Fruit fly (Drosophila melanogaster): Measurements from ENCODE around the gene CG7606.
A peak's percentile ranks its signal among the peaks of the same experiment; 100 is the strongest.

CG7606 gene

DNA sequence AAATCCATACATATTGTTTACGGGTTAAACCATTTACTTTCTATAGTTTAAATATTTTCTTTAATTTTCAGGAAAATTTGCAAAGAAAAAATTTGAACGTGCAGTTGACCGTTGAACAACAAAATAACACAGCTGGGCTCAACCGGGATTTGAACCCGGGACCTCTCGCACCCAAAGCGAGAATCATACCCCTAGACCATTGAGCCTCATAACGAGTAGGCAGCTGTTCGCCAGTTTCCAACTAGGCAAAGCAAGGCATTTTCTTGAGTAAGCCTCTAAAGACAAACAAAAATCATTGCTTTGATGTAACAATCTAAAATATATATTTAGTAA, 21.6 kb downstream of the CG7606 start (continued):
- TF ChIP-seq CG6854 (GFP tag; optimal IDR thresholded peaks at IDR 0.05), result no peak
- TF ChIP-seq Eip75B (GFP tag; optimal IDR thresholded peaks at IDR 0.05), result no peak
- no peak for TF ChIP-seq cyc (GFP tag; optimal IDR thresholded peaks at IDR 0.05)
- TF ChIP-seq spab (GFP tag; optimal IDR thresholded peaks at IDR 0.05), result peak; percentile 2
- TF ChIP-seq lz (GFP tag; optimal IDR thresholded peaks at IDR 0.05), result no peak
- TF ChIP-seq Eip93F (GFP tag; optimal IDR thresholded peaks at IDR 0.05), result no peak

DNA sequence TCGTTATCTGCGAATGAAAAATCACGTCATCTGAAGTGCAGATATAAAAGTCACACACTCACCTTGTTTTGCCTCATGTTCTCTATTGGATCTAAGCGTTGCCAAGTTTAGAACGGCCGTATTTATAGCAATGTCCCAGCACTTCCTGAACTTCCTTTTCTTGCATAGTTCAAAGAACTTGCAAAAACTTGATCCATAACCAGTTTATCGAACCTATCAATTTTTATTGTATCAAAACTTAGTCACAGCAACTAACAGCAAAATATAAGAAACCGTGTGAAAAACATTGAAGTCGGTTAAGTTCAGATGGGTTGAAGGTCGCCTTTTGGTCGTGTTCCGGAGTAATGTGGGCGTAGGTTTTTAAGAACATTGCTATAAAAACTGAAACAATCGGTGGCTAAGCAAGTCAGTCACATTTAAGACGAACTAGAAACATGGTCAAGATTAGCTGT, 22.4 kb downstream of the CG7606 start, which contains the start of the genes CG14324 and CG14326:
Gene CG14324 (minus strand): TSS at position 101 of the 452 bp plus-strand sequence.
Gene CG14326 (plus strand): TSS at position 402 of the 452 bp plus-strand sequence.
- TF ChIP-seq dsx (GFP tag; optimal IDR thresholded peaks at IDR 0.05; ENCODE audit: poor library complexity, severe bottlenecking) (no peak), lz (GFP tag; optimal IDR thresholded peaks at IDR 0.05) (no peak), salr (GFP tag; optimal IDR thresholded peaks at IDR 0.05) (no peak), acj6 (GFP tag; optimal IDR thresholded peaks at IDR 0.05) (no peak), CG10669 (GFP tag; optimal IDR thresholded peaks at IDR 0.05) (no peak), fd85E (GFP tag; optimal IDR thresholded peaks at IDR 0.05) (no peak), CG8119 (GFP tag; IDR thresholded peaks at IDR 0.05) (no peak), Met (GFP tag; optimal IDR thresholded peaks at IDR 0.05) (no peak), svp (GFP tag) (no peak), Gug (GFP tag; IDR thresholded peaks at IDR 0.05) (no peak), Smox (GFP tag; optimal IDR thresholded peaks at IDR 0.05) (no peak), ss (GFP tag; optimal IDR thresholded peaks at IDR 0.05) (no peak), Sox15 (GFP tag; optimal IDR thresholded peaks at IDR 0.05) (no peak), CG9139 (GFP tag; optimal IDR thresholded peaks at IDR 0.05) (no peak), CG11294 (GFP tag; IDR thresholded peaks at IDR 0.05) (no peak)

DNA sequence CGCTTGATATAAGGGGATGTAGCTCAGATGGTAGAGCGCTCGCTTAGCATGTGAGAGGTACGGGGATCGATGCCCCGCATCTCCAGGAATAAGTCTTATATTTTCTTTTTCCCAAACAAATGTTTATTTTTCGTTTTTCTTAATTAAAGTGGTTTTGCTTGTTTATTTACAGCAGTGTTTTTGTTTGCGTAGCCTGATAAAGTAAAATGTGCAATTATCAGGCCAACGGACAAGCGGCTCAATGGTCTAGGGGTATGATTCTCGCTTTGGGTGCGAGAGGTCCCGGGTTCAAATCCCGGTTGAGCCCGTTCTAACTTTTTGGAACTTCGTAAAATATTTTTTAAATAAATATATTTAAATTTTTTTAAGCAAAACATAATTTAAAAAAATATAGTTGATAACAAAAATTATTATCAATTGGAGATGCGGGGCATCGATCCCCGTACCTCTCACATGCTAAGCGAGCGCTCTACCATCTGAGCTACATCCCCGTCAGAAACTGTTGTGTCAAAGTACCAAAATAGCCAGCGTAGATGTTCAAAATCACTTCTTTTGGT, 23.5 kb downstream of the CG7606 start:
- TF ChIP-seq OdsH (GFP tag; optimal IDR thresholded peaks at IDR 0.05) (no peak), CG9139 (GFP tag; optimal IDR thresholded peaks at IDR 0.05) (peak; percentile 88), Ets21C (GFP tag; optimal IDR thresholded peaks at IDR 0.05) (no peak), Eip78C (GFP tag) (peak; percentile 85), CG32006 (GFP tag; optimal IDR thresholded peaks at IDR 0.05) (peak; percentile 33), CG6808 (GFP tag; optimal IDR thresholded peaks at IDR 0.05) (peak; percentile 77), CG4318 (GFP tag; optimal IDR thresholded peaks at IDR 0.05) (no peak), CG7368 (GFP tag; optimal IDR thresholded peaks at IDR 0.05) (no peak), Blimp-1 (GFP tag; optimal IDR thresholded peaks at IDR 0.05) (no peak), Hr38 (GFP tag; optimal IDR thresholded peaks at IDR 0.05) (no peak), esn (GFP tag; optimal IDR thresholded peaks at IDR 0.05) (peak; percentile 6), CG8319 (GFP tag; optimal IDR thresholded peaks at IDR 0.05) (no peak), CG6854 (GFP tag; optimal IDR thresholded peaks at IDR 0.05) (peak; percentile 73), dsx (GFP tag; optimal IDR thresholded peaks at IDR 0.05; ENCODE audit: poor library complexity, severe bottlenecking) (peak; percentile 79), Eip93F (GFP tag; optimal IDR thresholded peaks at IDR 0.05) (no peak), svp (GFP tag) (peak; percentile 88), CG15336 (GFP tag; IDR thresholded peaks at IDR 0.05) (peak; percentile 51), CG16779 (tag; optimal IDR thresholded peaks at IDR 0.05) (peak; percentile 80), Eip75B (GFP tag; optimal IDR thresholded peaks at IDR 0.05) (peak; percentile 10), vri (GFP tag; optimal IDR thresholded peaks at IDR 0.05) (peak; percentile 42), cyc (GFP tag; optimal IDR thresholded peaks at IDR 0.05) (no peak), CG11762 (GFP tag; optimal IDR thresholded peaks at IDR 0.05; ENCODE audit: insufficient read depth) (peak; percentile 32), ss (GFP tag; optimal IDR thresholded peaks at IDR 0.05) (peak; percentile 86 to 88), Lpt (GFP tag; optimal IDR thresholded peaks at IDR 0.05) (peak; percentile 16), CG3919 (GFP tag; optimal IDR thresholded peaks at IDR 0.05) (peak; percentile 38), Hr4 (GFP tag; optimal IDR thresholded peaks at IDR 0.05) (no peak), CG11294 (GFP tag; IDR thresholded peaks at IDR 0.05) (no peak), eg (GFP tag; IDR thresholded peaks at IDR 0.05) (peak; percentile 92), fd59A (GFP tag; optimal IDR thresholded peaks at IDR 0.05) (no peak), Gug (GFP tag; IDR thresholded peaks at IDR 0.05) (no peak), pdm3 (GFP tag; optimal IDR thresholded peaks at IDR 0.05) (peak; percentile 3), Hr39 (GFP tag; optimal IDR thresholded peaks at IDR 0.05) (no peak), lz (GFP tag; optimal IDR thresholded peaks at IDR 0.05) (no peak), Sox102F (GFP tag; optimal IDR thresholded peaks at IDR 0.05) (no peak), CG34406 (GFP tag; optimal IDR thresholded peaks at IDR 0.05) (no peak), CG8119 (GFP tag; IDR thresholded peaks at IDR 0.05) (peak; percentile 82), Met (GFP tag; optimal IDR thresholded peaks at IDR 0.05) (no peak), fkh (GFP tag; optimal IDR thresholded peaks at IDR 0.05) (peak; percentile 78)
